Worm (Caenorhabditis elegans) whole organism, L1 larva: Measurements from ENCODE around the gene zip-3.

Source experiments
- ama-1 ChIP-seq: fragments of 150-350 bp; optimal IDR thresholded peaks from 2 replicates; lab custom pipeline; 2014
- efl-1 ChIP-seq, 4 experiments: fragments of 150-350 bp; optimal IDR thresholded peaks in 3 of 4; peaks in 1 of 4; 1 replicate in 1 of 4; 2 replicates in 3 of 4; lab custom pipeline; 2014; ENCODE audit warnings: missing biosample characterization in 2 of 4, missing genetic modification characterization in 2 of 4, missing genetic modification reagents in 2 of 4
- egl-13 ChIP-seq: sonication (generic microtip); optimal IDR thresholded peaks from 2 replicates; lab custom pipeline; 2016; ENCODE audit warnings: missing genotype, missing genetic modification reagents, missing genetic modification characterization, missing compliant biosample characterization
- jun-1 ChIP-seq: fragments of 150-350 bp; optimal IDR thresholded peaks from 2 replicates; lab custom pipeline; 2014; ENCODE audit warnings: missing biosample characterization, missing genetic modification reagents, missing genetic modification characterization
- lin-14 ChIP-seq: fragments of 200-800 bp; sonication (Bioruptor generic); optimal IDR thresholded peaks from 2 replicates; lab custom pipeline; 2018; ENCODE audit warnings: mild to moderate bottlenecking, missing genetic modification characterization, moderate library complexity, missing compliant biosample characterization
- lin-39 ChIP-seq: fragments of 150-350 bp; optimal IDR thresholded peaks from 2 replicates; lab custom pipeline; 2014; ENCODE audit warnings: missing biosample characterization, missing genetic modification reagents, missing genetic modification characterization
- lsy-2 ChIP-seq, 2 experiments: fragments of 150-350 bp; optimal IDR thresholded peaks; 2 replicates each; lab custom pipeline; 2014; ENCODE audit warnings: missing biosample characterization in 2 of 2, missing genetic modification characterization in 2 of 2
- nhr-12 ChIP-seq: sonication (generic microtip); optimal IDR thresholded peaks from 2 replicates; lab custom pipeline; 2017; ENCODE audit warnings: missing biosample characterization, missing genetic modification characterization
- nhr-77 ChIP-seq: fragments of 150-350 bp; optimal IDR thresholded peaks from 2 replicates; lab custom pipeline; 2014; ENCODE audit warnings: missing biosample characterization, missing genetic modification characterization
- pax-3 ChIP-seq: fragments of 200-800 bp; sonication (Bioruptor generic); optimal IDR thresholded peaks from 2 replicates; lab custom pipeline; 2018; ENCODE audit warnings: mild to moderate bottlenecking, missing genetic modification characterization, moderate library complexity, missing compliant biosample characterization
- tbx-2 ChIP-seq: sonication (generic microtip); optimal IDR thresholded peaks from 2 replicates; lab custom pipeline; 2016; ENCODE audit warnings: missing genetic modification characterization, missing compliant biosample characterization
- unc-130 ChIP-seq: fragments of 150-350 bp; optimal IDR thresholded peaks from 2 replicates; lab custom pipeline; 2017; ENCODE audit warnings: missing biosample characterization, missing genetic modification characterization, inconsistent platforms

DNA sequence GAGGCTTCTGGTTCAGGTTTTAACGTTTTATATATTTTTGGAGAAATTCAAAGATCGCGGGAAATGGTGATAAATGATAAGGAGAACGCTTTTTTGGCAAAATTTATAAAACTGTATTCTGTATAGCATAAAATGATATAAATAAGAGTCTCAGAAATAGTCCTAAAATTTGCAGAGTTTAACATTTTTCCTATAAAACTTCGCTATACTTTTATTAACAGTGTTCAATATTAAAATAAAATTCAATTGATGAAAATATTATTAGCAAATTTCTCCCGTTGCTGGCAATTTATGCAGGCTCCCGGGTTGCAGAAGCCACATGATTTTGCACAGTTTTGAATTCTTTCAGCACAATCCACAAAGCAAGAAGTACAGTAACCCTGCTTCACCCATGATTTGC is 41.7 kb upstream of the zip-3 start, which contains the start of gene F01D5.2:
- no peak for TF ChIP-seq lin-14
- TF ChIP-seq nhr-12 (tag; lab: Kevin White, UChicago) = no peak
- TF ChIP-seq lin-39 = no peak
- TF ChIP-seq ama-1 = no peak
- TF ChIP-seq unc-130 = no peak
- no peak for TF ChIP-seq efl-1 (optimal IDR thresholded peaks at IDR 0.05; lab: Kevin White, UChicago)
- TF ChIP-seq efl-1 (GFP tag; optimal IDR thresholded peaks at IDR 0.05 in 1 of 2; lab: Kevin White, UChicago) = no peak
- TF ChIP-seq tbx-2 (tag; lab: Kevin White, UChicago) = no peak
- TF ChIP-seq lsy-2 (tag; optimal IDR thresholded peaks at IDR 0.05; lab: Kevin White, UChicago) = no peak
- no peak for TF ChIP-seq jun-1 (tag; lab: Kevin White, UChicago)
- TF ChIP-seq pax-3 = no peak
- no peak for TF ChIP-seq nhr-77 (tag; lab: Kevin White, UChicago)
- no peak for TF ChIP-seq egl-13 (tag; lab: Kevin White, UChicago)
